Fruit fly (Drosophila melanogaster) whole organism, embryonic: ENCODE data around the gene ct.

Experiments used
- Bgb ChIP-seq: fragments of 200-800 bp; sonication (Bioruptor generic); IDR thresholded peaks from 2 replicates; pipeline ENCODE4 v1.3.6; 2022; ENCODE audit warnings: missing biosample characterization, missing genetic modification characterization; ENCODE audit not compliant: partially characterized antibody
- BtbVII ChIP-seq: fragments of 200-800 bp; sonication (Bioruptor generic); optimal IDR thresholded peaks from 3 replicates; lab custom pipeline; 2017; ENCODE audit warnings: missing biosample characterization, mild to moderate bottlenecking, missing genetic modification characterization
- CG10209 ChIP-seq: fragments of 200-800 bp; sonication (Bioruptor generic); optimal IDR thresholded peaks from 3 replicates; lab custom pipeline; 2017; ENCODE audit warnings: missing biosample characterization, mild to moderate bottlenecking, missing genetic modification characterization, missing genetic modification reagents
- CG10274 ChIP-seq: fragments of 200-800 bp; sonication (Bioruptor generic); optimal IDR thresholded peaks from 3 replicates; lab custom pipeline; 2017; ENCODE audit warnings: missing biosample characterization, mild to moderate bottlenecking, missing genetic modification characterization
- CG10543 ChIP-seq: fragments of 200-800 bp; sonication (Bioruptor generic); optimal IDR thresholded peaks from 3 replicates; lab custom pipeline; 2017; ENCODE audit warnings: missing biosample characterization, mild to moderate bottlenecking, missing genetic modification characterization, moderate library complexity
- CG14965 ChIP-seq: fragments of 200-800 bp; sonication (Bioruptor generic); optimal IDR thresholded peaks from 2 replicates; lab custom pipeline; 2016; ENCODE audit warnings: missing biosample characterization, missing genetic modification characterization, borderline replicate concordance
- CG15269 ChIP-seq: fragments of 200-800 bp; sonication (Bioruptor generic); optimal IDR thresholded peaks from 2 replicates; lab custom pipeline; 2018; ENCODE audit warnings: missing biosample characterization, mild to moderate bottlenecking, missing genetic modification characterization, moderate library complexity
- CG1603 ChIP-seq: fragments of 200-800 bp; sonication (Bioruptor generic); optimal IDR thresholded peaks from 2 replicates; lab custom pipeline; 2019; ENCODE audit warnings: missing biosample characterization, mild to moderate bottlenecking, missing genetic modification characterization, moderate library complexity
- CG16863 ChIP-seq: fragments of 200-800 bp; sonication (Bioruptor generic); optimal IDR thresholded peaks from 3 replicates; lab custom pipeline; 2016; ENCODE audit warnings: missing biosample characterization, missing genetic modification characterization
- CG17385 ChIP-seq: fragments of 200-800 bp; sonication (Bioruptor generic); optimal IDR thresholded peaks from 3 replicates; lab custom pipeline; 2018; ENCODE audit warnings: missing biosample characterization, mild to moderate bottlenecking, missing genetic modification characterization
- CG18262 ChIP-seq: fragments of 200-800 bp; optimal IDR thresholded peaks from 3 replicates; lab custom pipeline; 2019; ENCODE audit warnings: missing biosample characterization, mild to moderate bottlenecking, missing genetic modification characterization, moderate library complexity
- CG18476 ChIP-seq: fragments of 200-800 bp; sonication (Bioruptor generic); optimal IDR thresholded peaks from 2 replicates; lab custom pipeline; 2016; ENCODE audit warnings: missing biosample characterization, mild to moderate bottlenecking, missing genetic modification characterization
- CG31224 ChIP-seq: fragments of 200-800 bp; sonication (Bioruptor generic); IDR thresholded peaks from 2 replicates; pipeline ENCODE4 v1.3.6; 2022; ENCODE audit warnings: missing biosample characterization, missing genetic modification characterization
- CG33213 ChIP-seq: fragments of 200-800 bp; sonication (Bioruptor generic); optimal IDR thresholded peaks from 3 replicates; lab custom pipeline; 2016; ENCODE audit warnings: missing biosample characterization, missing genetic modification characterization
- CG4328 ChIP-seq: fragments of 200-800 bp; sonication (Bioruptor generic); optimal IDR thresholded peaks from 3 replicates; lab custom pipeline; 2017; ENCODE audit warnings: missing biosample characterization, missing genetic modification reagents, missing genetic modification characterization
- CG6854 ChIP-seq: fragments of 200-800 bp; sonication (Bioruptor generic); optimal IDR thresholded peaks from 3 replicates; lab custom pipeline; 2017; ENCODE audit warnings: missing biosample characterization, mild to moderate bottlenecking, missing genetic modification characterization
- CG8944 ChIP-seq: fragments of 200-800 bp; sonication (Bioruptor generic); optimal IDR thresholded peaks from 3 replicates; lab custom pipeline; 2016; ENCODE audit warnings: missing biosample characterization, missing genetic modification characterization
- CG9932 ChIP-seq: fragments of 200-800 bp; sonication (Bioruptor generic); IDR thresholded peaks from 2 replicates; pipeline ENCODE4 v1.3.6; 2022; ENCODE audit warnings: missing biosample characterization, missing genetic modification characterization
- CHES-1-like ChIP-seq: fragments of 200-800 bp; sonication (Bioruptor generic); optimal IDR thresholded peaks from 2 replicates; lab custom pipeline; 2016; ENCODE audit warnings: missing biosample characterization, missing genetic modification characterization
- Elba2 ChIP-seq: fragments of 200-800 bp; sonication (Bioruptor generic); optimal IDR thresholded peaks from 3 replicates; lab custom pipeline; 2016; ENCODE audit warnings: missing biosample characterization, missing genetic modification characterization
- Ets65A ChIP-seq: fragments of 200-800 bp; sonication (Bioruptor generic); peaks from one replicate; lab custom pipeline; 2016; ENCODE audit warnings: missing biosample characterization, missing genetic modification characterization
- Fer3 ChIP-seq: fragments of 200-800 bp; sonication (Bioruptor generic); optimal IDR thresholded peaks from 2 replicates; lab custom pipeline; 2018; ENCODE audit warnings: missing biosample characterization, mild to moderate bottlenecking, missing genetic modification characterization, moderate library complexity
- GATAe ChIP-seq: fragments of 200-800 bp; sonication (Bioruptor generic); conservative IDR thresholded peaks from 2 replicates; pipeline ENCODE4 v1.3.6; 2022; ENCODE audit warnings: missing biosample characterization, missing genetic modification characterization
- Hsf ChIP-seq: fragments of 200-800 bp; sonication (Bioruptor generic); optimal IDR thresholded peaks from 3 replicates; lab custom pipeline; 2016; ENCODE audit warnings: missing biosample characterization, missing genetic modification characterization
- Kr ChIP-seq: fragments of 200-800 bp; sonication (Bioruptor generic); optimal IDR thresholded peaks from 2 replicates; lab custom pipeline; 2017; ENCODE audit warnings: missing biosample characterization, mild to moderate bottlenecking, missing genetic modification characterization
- Lpt ChIP-seq: fragments of >200 bp; optimal IDR thresholded peaks from 2 replicates; lab custom pipeline; 2018; ENCODE audit warnings: missing biosample characterization, missing genetic modification characterization
- MTF-1 ChIP-seq: fragments of 200-800 bp; sonication (Bioruptor generic); optimal IDR thresholded peaks from 2 replicates; lab custom pipeline; 2018; ENCODE audit warnings: missing biosample characterization, mild to moderate bottlenecking, missing genetic modification characterization, borderline replicate concordance
- Opbp ChIP-seq: fragments of 200-800 bp; sonication (Bioruptor generic); IDR thresholded peaks from 3 replicates; pipeline ENCODE4 v1.3.6; 2022; ENCODE audit warnings: missing biosample characterization, missing genetic modification characterization; ENCODE audit not compliant: partially characterized antibody
- Sox100B ChIP-seq: fragments of 200-800 bp; sonication (Bioruptor generic); optimal IDR thresholded peaks from 3 replicates; lab custom pipeline; 2018; ENCODE audit warnings: missing biosample characterization, mild to moderate bottlenecking, missing genetic modification characterization
- ara ChIP-seq: fragments of 200-800 bp; sonication (Bioruptor generic); IDR thresholded peaks from 2 replicates; pipeline ENCODE4 v1.3.6; 2022; ENCODE audit warnings: missing biosample characterization, missing genetic modification characterization
- caup ChIP-seq: fragments of 200-800 bp; sonication (Bioruptor generic); optimal IDR thresholded peaks from 3 replicates; lab custom pipeline; 2017; ENCODE audit warnings: missing biosample characterization, mild to moderate bottlenecking, missing genetic modification characterization, moderate library complexity; ENCODE audit not compliant: severe bottlenecking
- corto ChIP-seq: fragments of 200-800 bp; sonication (Bioruptor generic); optimal IDR thresholded peaks from 2 replicates; lab custom pipeline; 2016; ENCODE audit warnings: missing biosample characterization, mild to moderate bottlenecking, missing genetic modification characterization, moderate library complexity
- emc ChIP-seq: fragments of 200-800 bp; sonication (Bioruptor generic); optimal IDR thresholded peaks from 2 replicates; lab custom pipeline; 2016; ENCODE audit warnings: missing biosample characterization, missing genetic modification characterization
- ems ChIP-seq: fragments of 200-800 bp; sonication (Bioruptor generic); optimal IDR thresholded peaks from 3 replicates; lab custom pipeline; 2016; ENCODE audit warnings: missing biosample characterization, missing genetic modification characterization
- eyg ChIP-seq: fragments of 200-800 bp; sonication (Bioruptor generic); optimal IDR thresholded peaks from 3 replicates; lab custom pipeline; 2016; ENCODE audit warnings: missing biosample characterization, missing genetic modification characterization
- fd3F ChIP-seq: fragments of 200-800 bp; sonication (Bioruptor generic); optimal IDR thresholded peaks from 2 replicates; lab custom pipeline; 2018; ENCODE audit warnings: missing biosample characterization, mild to moderate bottlenecking, missing genetic modification characterization, moderate library complexity
- gsb-n ChIP-seq: fragments of 200-800 bp; sonication (Bioruptor generic); optimal IDR thresholded peaks from 3 replicates; lab custom pipeline; 2018; ENCODE audit warnings: missing biosample characterization, mild to moderate bottlenecking, missing genetic modification characterization
- her ChIP-seq: fragments of 200-800 bp; sonication (Bioruptor generic); optimal IDR thresholded peaks from 2 replicates; lab custom pipeline; 2016; ENCODE audit warnings: missing biosample characterization, missing genetic modification characterization
- maf-S ChIP-seq: fragments of 200-800 bp; sonication (Bioruptor generic); optimal IDR thresholded peaks from 2 replicates; lab custom pipeline; 2016; ENCODE audit warnings: missing biosample characterization, missing genetic modification characterization
- onecut ChIP-seq: fragments of 200-800 bp; sonication (Bioruptor generic); IDR thresholded peaks from 2 replicates; pipeline ENCODE4 v1.3.6; 2022; ENCODE audit warnings: missing biosample characterization, missing genetic modification characterization
- p53 ChIP-seq: fragments of 200-800 bp; sonication (Bioruptor generic); optimal IDR thresholded peaks from 2 replicates; lab custom pipeline; 2016; ENCODE audit warnings: missing biosample characterization, missing genetic modification characterization
- peb ChIP-seq: fragments of 200-800 bp; sonication (Bioruptor generic); IDR thresholded peaks from 2 replicates; pipeline ENCODE4 v1.3.6; 2022; ENCODE audit warnings: missing biosample characterization, missing genetic modification characterization
- sc ChIP-seq, 3 experiments: fragments of >200 bp in 2 of 3; fragments of 200-800 bp in 1 of 3; sonication (Bioruptor generic) in 1 of 3; optimal IDR thresholded peaks; 2 replicates in 2 of 3; 3 replicates in 1 of 3; lab custom pipeline; 2017; ENCODE audit warnings: mild to moderate bottlenecking in 1 of 3, missing biosample characterization in 1 of 3, missing genetic modification characterization in 1 of 3, missing genetic modification reagents in 1 of 3
- sim ChIP-seq: fragments of 200-800 bp; sonication (Bioruptor generic); IDR thresholded peaks from 2 replicates; pipeline ENCODE4 v1.3.6; 2022; ENCODE audit warnings: missing biosample characterization, missing genetic modification characterization
- sqz ChIP-seq: fragments of 200-800 bp; sonication (Bioruptor generic); optimal IDR thresholded peaks from 3 replicates; lab custom pipeline; 2018; ENCODE audit warnings: missing biosample characterization, mild to moderate bottlenecking, missing genetic modification characterization
- vnd ChIP-seq: fragments of 200-800 bp; sonication (Bioruptor generic); IDR thresholded peaks from 3 replicates; pipeline ENCODE4 v1.3.6; 2022; ENCODE audit warnings: missing biosample characterization, missing genetic modification characterization; ENCODE audit not compliant: partially characterized antibody
- zfh1 ChIP-seq: fragments of 200-800 bp; sonication (Bioruptor generic); IDR thresholded peaks from 3 replicates; pipeline ENCODE4 v1.3.6; 2022; ENCODE audit warnings: missing biosample characterization, missing genetic modification characterization

The ct gene

dm6 chrX:7696711-7697654, 88.8 kb downstream of the ct start (continued):
- TF ChIP-seq maf-S (GFP tag; lab: Kevin White, UChicago) (peak; percentile 77), CG6854 (GFP tag; lab: Kevin White, UChicago) (peak; percentile 93), GATAe (GFP tag; lab: Robert Waterston, UW) (peak; percentile 40; the same call in 1 of the 2 replicates), MTF-1 (GFP tag; lab: Kevin White, UChicago) (peak; percentile 79), BtbVII (GFP tag; lab: Kevin White, UChicago) (peak; percentile 96), CG14965 (GFP tag; lab: Kevin White, UChicago) (peak; percentile 47), Bgb (GFP tag; lab: Robert Waterston, UW) (no peak), CG15269 (tag; lab: Kevin White, UChicago) (peak; percentile 96), CG1603 (tag; lab: Kevin White, UChicago) (peak; percentile 69), onecut (GFP tag; lab: Robert Waterston, UW) (peak; percentile 79), sqz (GFP tag; lab: Kevin White, UChicago) (peak; percentile 72), CG4328 (peak; percentile 91), CG9932 (GFP tag; lab: Robert Waterston, UW) (peak; percentile 96), Fer3 (tag; lab: Kevin White, UChicago) (peak; percentile 94), gsb-n (peak; percentile 37), Kr (GFP tag; lab: Kevin White, UChicago) (no peak), CG18476 (peak; percentile 83), CG10543 (GFP tag; lab: Kevin White, UChicago) (peak; percentile 99), CG10274 (GFP tag; lab: Kevin White, UChicago) (peak; percentile 81), emc (GFP tag; lab: Kevin White, UChicago) (peak; percentile 66), her (GFP tag; lab: Kevin White, UChicago) (peak; percentile 85), Ets65A (GFP tag; lab: Kevin White, UChicago) (peak; percentile 95), peb (GFP tag; lab: Robert Waterston, UW) (peak; percentile 46; the same call in 1 of the 2 replicates), sc (optimal IDR thresholded peaks at IDR 0.05; lab: Kevin White, UChicago) (no peak), sc (GFP tag; optimal IDR thresholded peaks at IDR 0.05; lab: Kevin White, UChicago) (peak; percentile 23), CHES-1-like (GFP tag; lab: Kevin White, UChicago) (peak; percentile 98), Elba2 (no peak), CG18262 (tag; lab: Kevin White, UChicago) (peak; percentile 78), Lpt (GFP tag; lab: Kevin White, UChicago) (no peak), p53 (GFP tag; lab: Kevin White, UChicago) (peak; percentile 60), CG33213 (GFP tag; lab: Kevin White, UChicago) (peak; percentile 73), ems (GFP tag; lab: Kevin White, UChicago) (peak; percentile 83), vnd (GFP tag; lab: Robert Waterston, UW) (no peak), zfh1 (GFP tag; lab: Robert Waterston, UW) (peak; percentile 73; the same call in 2 of the 3 replicates), CG8944 (GFP tag; lab: Kevin White, UChicago) (peak; percentile 74), Opbp (GFP tag; lab: Robert Waterston, UW) (no peak), CG10209 (GFP tag; lab: Kevin White, UChicago) (peak; percentile 92), sim (GFP tag; lab: Robert Waterston, UW) (peak; percentile 55; the same call in 1 of the 2 replicates), CG16863 (GFP tag; lab: Kevin White, UChicago) (peak; percentile 74), corto (GFP tag; lab: Kevin White, UChicago) (peak; percentile 76), eyg (peak; percentile 55), Sox100B (GFP tag; lab: Kevin White, UChicago) (peak; percentile 88), Hsf (peak; percentile 88), ara (peak; percentile 49), CG17385 (GFP tag; lab: Kevin White, UChicago) (peak; percentile 91), caup (GFP tag; lab: Kevin White, UChicago) (peak; percentile 95), CG31224 (GFP tag; lab: Robert Waterston, UW) (peak; percentile 85), fd3F (peak; percentile 94)
